Worm (Caenorhabditis elegans) whole organism, L2 larva: Measurements from ENCODE around the gene srsx-37.

Experiments
- R02D3.7 ChIP-seq: fragments of 150-350 bp; optimal IDR thresholded peaks from 2 replicates; lab custom pipeline; 2014; ENCODE audit warnings: missing biosample characterization, missing genetic modification characterization
- ama-1 ChIP-seq: fragments of 150-350 bp; optimal IDR thresholded peaks from 2 replicates; lab custom pipeline; 2018; ENCODE audit warnings: inconsistent platforms
- blmp-1 ChIP-seq: sonication (generic microtip); optimal IDR thresholded peaks from 2 replicates; lab custom pipeline; 2017; ENCODE audit warnings: missing genetic modification characterization, mild to moderate bottlenecking, missing compliant biosample characterization, antibody characterized with exemption, moderate library complexity; ENCODE audit not compliant: insufficient read depth
- elt-1 ChIP-seq: fragments of 150-350 bp; optimal IDR thresholded peaks from 2 replicates; lab custom pipeline; 2014; ENCODE audit warnings: missing biosample characterization, missing genetic modification characterization
- lin-11 ChIP-seq: fragments of 150-350 bp; sonication (generic microtip); optimal IDR thresholded peaks from 2 replicates; lab custom pipeline; 2014; ENCODE audit warnings: missing biosample characterization, missing genetic modification characterization, inconsistent platforms, mixed read lengths
- mbf-1 ChIP-seq: sonication (generic microtip); optimal IDR thresholded peaks from 2 replicates; lab custom pipeline; 2017; ENCODE audit warnings: missing biosample characterization, missing genetic modification characterization
- nhr-11 ChIP-seq: fragments of 150-350 bp; optimal IDR thresholded peaks from 2 replicates; lab custom pipeline; 2014; ENCODE audit warnings: missing biosample characterization, missing genetic modification characterization
- skn-1 ChIP-seq: sonication (generic microtip); optimal IDR thresholded peaks from 2 replicates; lab custom pipeline; 2017; ENCODE audit warnings: missing biosample characterization, missing genetic modification characterization
- sma-3 ChIP-seq: sonication (generic microtip); optimal IDR thresholded peaks from 2 replicates; lab custom pipeline; 2016; ENCODE audit warnings: missing genetic modification reagents, missing genetic modification characterization, missing compliant biosample characterization
- unc-39 ChIP-seq: fragments of 150-350 bp; optimal IDR thresholded peaks from 2 replicates; lab custom pipeline; 2014; ENCODE audit warnings: missing biosample characterization, missing genetic modification characterization
- ztf-11 ChIP-seq: sonication (generic microtip); optimal IDR thresholded peaks from 2 replicates; lab custom pipeline; 2017; ENCODE audit warnings: missing biosample characterization, missing genetic modification characterization

DNA sequence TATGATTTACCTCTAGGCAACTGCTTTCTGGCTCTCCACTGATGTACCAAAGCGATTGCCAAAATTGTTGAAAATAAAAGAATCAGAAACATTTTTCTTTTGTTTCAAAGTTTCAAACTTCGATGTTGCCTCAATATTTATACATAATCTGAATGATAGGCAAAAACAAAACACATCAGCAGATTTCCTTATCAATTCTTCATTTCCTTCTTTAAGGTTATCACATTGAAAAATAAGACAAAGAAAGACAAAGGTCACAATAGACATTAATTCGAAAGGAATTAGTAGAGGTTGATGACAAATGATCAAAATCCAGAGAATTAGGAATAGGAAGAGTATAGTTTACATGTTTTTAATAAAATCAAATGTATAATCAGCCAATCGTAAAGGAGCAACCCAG is 32.0 kb upstream of the srsx-37 start, which contains the start of gene cyp-34A2:
- TF ChIP-seq sma-3 (GFP tag; lab: Kevin White, UChicago) (no peak), unc-39 (tag; lab: Kevin White, UChicago) (no peak), ama-1 (lab: Kevin White, UChicago) (no peak), elt-1 (tag; lab: Kevin White, UChicago) (no peak), R02D3.7 (no peak), skn-1 (tag; lab: Kevin White, UChicago) (no peak), lin-11 (tag; lab: Kevin White, UChicago) (no peak), blmp-1 (tag; lab: Kevin White, UChicago) (no peak), mbf-1 (tag; lab: Kevin White, UChicago) (no peak), nhr-11 (tag; lab: Kevin White, UChicago) (no peak), ztf-11 (tag; lab: Kevin White, UChicago) (no peak)
